Worm (Caenorhabditis elegans): Measurements from ENCODE around the gene C50C3.19.
A peak's percentile ranks its signal among the peaks of the same experiment; 100 is the strongest.

Gene C50C3.19

DNA sequence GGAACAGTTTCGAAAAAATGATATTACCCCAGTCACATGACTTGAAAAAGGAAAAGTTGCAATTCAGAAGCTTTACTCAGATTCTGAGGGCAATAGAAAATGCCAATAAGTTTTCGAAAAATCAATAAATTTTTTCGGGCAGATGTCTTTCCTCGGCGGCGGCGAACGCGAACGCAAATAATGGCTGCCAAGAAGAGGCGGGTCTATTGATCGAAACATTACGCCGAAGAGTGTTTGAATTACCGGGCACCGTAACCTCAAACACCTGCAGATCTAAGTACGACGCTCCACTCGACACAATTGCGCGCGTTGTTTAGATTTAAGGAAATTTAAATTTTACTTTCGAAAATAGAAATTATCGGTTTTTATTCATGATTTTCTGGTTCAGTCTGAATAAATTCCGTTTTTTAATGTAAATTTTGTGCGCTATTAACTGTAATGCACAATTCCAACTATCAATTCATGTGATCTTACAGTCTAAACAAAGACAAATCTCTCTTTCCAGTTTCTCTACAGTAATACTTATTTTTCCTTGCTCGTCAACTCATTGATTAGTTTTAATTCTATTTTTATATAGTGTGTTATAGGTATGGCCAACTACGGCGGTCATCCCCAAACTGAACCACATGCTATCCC, 26.7 kb upstream of the C50C3.19 start, which contains the start of gene prp-8:
Gene prp-8, plus strand, starts transcription at position 586 of the 636 bp plus-strand sequence.
- TF ChIP-seq daf-19 (GFP tag; conservative IDR thresholded peaks at IDR 0.05) (no peak), nhr-6 (tag; optimal IDR thresholded peaks at IDR 0.05) (peak; percentile 89), mxl-3 (GFP tag; optimal IDR thresholded peaks at IDR 0.05) (peak; percentile 67), ceh-44 (GFP tag; IDR thresholded peaks at IDR 0.05) (no peak), nhr-10 (tag; optimal IDR thresholded peaks at IDR 0.05) (no peak), ztf-11 (tag; optimal IDR thresholded peaks at IDR 0.05) (no peak), lim-7 (GFP tag; IDR thresholded peaks at IDR 0.05) (no peak), Y5F2A.4 (GFP tag; optimal IDR thresholded peaks at IDR 0.05) (no peak), zfp-2 (tag; optimal IDR thresholded peaks at IDR 0.05) (peak; percentile 75), unc-39 (tag; optimal IDR thresholded peaks at IDR 0.05) (no peak), ZK546.5 (tag; optimal IDR thresholded peaks at IDR 0.05) (peak in 1 of 2 experiments; percentile 94), dmd-9 (GFP tag; IDR thresholded peaks at IDR 0.05) (peak; percentile 50; the same call in 1 of the 2 replicates), daf-16 (GFP tag; optimal IDR thresholded peaks at IDR 0.05) (no peak), daf-16 (tag; optimal IDR thresholded peaks at IDR 0.05) (peak; percentile 74), madf-9 (GFP tag; conservative IDR thresholded peaks at IDR 0.05) (no peak), saeg-2 (GFP tag; IDR thresholded peaks at IDR 0.05) (no peak), dmd-6 (GFP tag; IDR thresholded peaks at IDR 0.05) (peak; percentile 68), tag-97 (GFP tag; IDR thresholded peaks at IDR 0.05) (no peak), zip-11 (GFP tag; IDR thresholded peaks at IDR 0.05) (no peak), nhr-28 (tag; optimal IDR thresholded peaks at IDR 0.05) (peak; percentile 51), F37D6.2 (tag; optimal IDR thresholded peaks at IDR 0.05) (peak; percentile 62), ama-1 (optimal IDR thresholded peaks at IDR 0.05) (peak; percentile 78), pha-4 (GFP tag; IDR thresholded peaks at IDR 0.05) (no peak), pha-4 (tag; optimal IDR thresholded peaks at IDR 0.05) (peak; percentile 94), ctbp-1 (GFP tag; IDR thresholded peaks at IDR 0.05) (peak; percentile 68), nhr-11 (tag; optimal IDR thresholded peaks at IDR 0.05) (peak; percentile 68), arid-1 (GFP tag; conservative IDR thresholded peaks at IDR 0.05) (peak; percentile 74), sdz-12 (GFP tag; optimal IDR thresholded peaks at IDR 0.05) (no peak), snpc-1.2 (GFP tag; IDR thresholded peaks at IDR 0.05) (0 out of 2 replicates have a peak, but pooled peaks have one; percentile 23), hmg-1.1 (GFP tag; IDR thresholded peaks at IDR 0.05) (peak; percentile 76), lir-3 (tag; optimal IDR thresholded peaks at IDR 0.05) (no peak), Y75B8A.6 (GFP tag; IDR thresholded peaks at IDR 0.05) (peak; percentile 58; the same call in 1 of the 2 replicates), nhr-25 (tag; optimal IDR thresholded peaks at IDR 0.05; ENCODE audit: borderline replicate concordance, insufficient read depth) (peak; percentile 87), lin-38 (GFP tag; IDR thresholded peaks at IDR 0.05) (peak; percentile 79), egl-43 (GFP tag; IDR thresholded peaks at IDR 0.05) (peak; percentile 53; the same call in 1 of the 2 replicates), ceh-82 (tag; optimal IDR thresholded peaks at IDR 0.05) (no peak), cey-2 (tag; optimal IDR thresholded peaks at IDR 0.05; ENCODE audit: borderline replicate concordance, insufficient read depth) (no peak), nhr-237 (tag; optimal IDR thresholded peaks at IDR 0.05) (no peak), T20F7.1 (GFP tag; optimal IDR thresholded peaks at IDR 0.05) (peak; percentile 99), duxl-1 (tag; optimal IDR thresholded peaks at IDR 0.05; ENCODE audit: poor library complexity) (peak; percentile 83), rbr-2 (tag; optimal IDR thresholded peaks at IDR 0.05) (peak; percentile 85), php-3 (GFP tag; IDR thresholded peaks at IDR 0.05) (no peak), dmd-8 (GFP tag; IDR thresholded peaks at IDR 0.05) (no peak), daf-8 (GFP tag; IDR thresholded peaks at IDR 0.05) (no peak), lin-1 (GFP tag; IDR thresholded peaks at IDR 0.05) (0 out of 2 replicates have a peak, but pooled peaks have one; percentile 32), nhr-41 (GFP tag; IDR thresholded peaks at IDR 0.05) (no peak), R02D3.7 (tag; optimal IDR thresholded peaks at IDR 0.05) (no peak), mes-2 (tag; optimal IDR thresholded peaks at IDR 0.05; ENCODE audit: poor library complexity, severe bottlenecking) (peak; percentile 95), lin-39 (tag; optimal IDR thresholded peaks at IDR 0.05) (no peak), zfp-3 (GFP tag; conservative IDR thresholded peaks at IDR 0.05) (0 out of 2 replicates have a peak, but pooled peaks have one; percentile 58)

All from whole organism, L4 larva.